Worm (Caenorhabditis elegans) whole organism, late embryonic: ENCODE data around the gene nas-31.

Source experiments
- K09A11.1 ChIP-seq: sonication (generic microtip); optimal IDR thresholded peaks from 2 replicates; lab custom pipeline; 2017; ENCODE audit warnings: antibody characterized with exemption, mild to moderate bottlenecking, missing genetic modification characterization, missing compliant biosample characterization; ENCODE audit not compliant: insufficient read depth
- ama-1 ChIP-seq: fragments of 150-350 bp; optimal IDR thresholded peaks from 2 replicates; lab custom pipeline; 2014
- ceh-30 ChIP-seq: fragments of 150-350 bp; optimal IDR thresholded peaks from 2 replicates; lab custom pipeline; 2014; ENCODE audit warnings: missing biosample characterization, missing genetic modification characterization
- ceh-31 ChIP-seq: sonication (generic microtip); optimal IDR thresholded peaks from 2 replicates; lab custom pipeline; 2016; ENCODE audit warnings: missing genetic modification characterization, missing compliant biosample characterization
- fkh-10 ChIP-seq: fragments of 150-350 bp; optimal IDR thresholded peaks from 2 replicates; lab custom pipeline; 2014; ENCODE audit warnings: missing biosample characterization, missing genetic modification reagents, missing genetic modification characterization
- fkh-6 ChIP-seq: sonication (generic microtip); optimal IDR thresholded peaks from 2 replicates; lab custom pipeline; 2016; ENCODE audit warnings: missing genetic modification characterization, missing compliant biosample characterization
- hlh-13 ChIP-seq: fragments of 200-800 bp; sonication (Bioruptor generic); optimal IDR thresholded peaks from 2 replicates; lab custom pipeline; 2018; ENCODE audit warnings: mild to moderate bottlenecking, missing genetic modification characterization, missing compliant biosample characterization
- hlh-30 ChIP-seq: sonication (generic microtip); optimal IDR thresholded peaks from 2 replicates; lab custom pipeline; 2017; ENCODE audit warnings: antibody characterized with exemption, missing genetic modification characterization, missing compliant biosample characterization; ENCODE audit not compliant: insufficient read depth
- nfya-1 ChIP-seq: sonication (generic microtip); optimal IDR thresholded peaks from 2 replicates; lab custom pipeline; 2017; ENCODE audit warnings: missing genetic modification characterization, mild to moderate bottlenecking, missing compliant biosample characterization, antibody characterized with exemption, moderate library complexity
- nhr-11 ChIP-seq: fragments of 150-350 bp; optimal IDR thresholded peaks from 2 replicates; lab custom pipeline; 2014; ENCODE audit warnings: missing biosample characterization, missing genetic modification characterization
- npax-4 ChIP-seq: sonication (generic microtip); optimal IDR thresholded peaks from 2 replicates; lab custom pipeline; 2016; ENCODE audit warnings: missing genetic modification characterization, missing compliant biosample characterization
- pag-3 ChIP-seq: sonication (generic microtip); optimal IDR thresholded peaks from 2 replicates; lab custom pipeline; 2016; ENCODE audit warnings: missing compliant biosample characterization, missing genetic modification characterization, borderline replicate concordance
- pha-4 ChIP-seq: fragments of 150-350 bp; optimal IDR thresholded peaks from 2 replicates; lab custom pipeline; 2018; ENCODE audit warnings: missing biosample characterization, missing genetic modification reagents, missing genetic modification characterization
- syd-9 ChIP-seq: sonication (generic microtip); optimal IDR thresholded peaks from 2 replicates; lab custom pipeline; 2016; ENCODE audit warnings: mild to moderate bottlenecking, missing genetic modification characterization, moderate library complexity, missing compliant biosample characterization

ce11 chrV:10936681-10937080 lies 15.0 kb upstream of the nas-31 start, which contains the start of gene F17C11.12:
- TF ChIP-seq npax-4 (tag; lab: Kevin White, UChicago) (no peak), fkh-6 (tag; lab: Kevin White, UChicago) (no peak), pag-3 (tag; lab: Kevin White, UChicago) (no peak), pha-4 (tag; lab: Kevin White, UChicago) (no peak), ceh-31 (no peak), ceh-30 (no peak), ama-1 (no peak), nhr-11 (no peak), K09A11.1 (no peak), syd-9 (no peak), fkh-10 (GFP tag; lab: Kevin White, UChicago) (no peak), hlh-30 (tag; lab: Kevin White, UChicago) (no peak), nfya-1 (tag; lab: Kevin White, UChicago) (no peak), hlh-13 (GFP tag; lab: Kevin White, UChicago) (no peak)
